Worm (Caenorhabditis elegans): ENCODE measurements around the gene Y43F8B.15.

- TF ChIP-seq nhr-12 (tag; optimal IDR thresholded peaks at IDR 0.05) (no peak), F16B12.6 (tag; optimal IDR thresholded peaks at IDR 0.05) (no peak), ztf-11 (tag; optimal IDR thresholded peaks at IDR 0.05) (no peak), snpc-4 (tag; optimal IDR thresholded peaks at IDR 0.05) (no peak), nhr-20 (tag; optimal IDR thresholded peaks at IDR 0.05) (no peak), mdl-1 (tag; optimal IDR thresholded peaks at IDR 0.05) (no peak), C16A3.4 (tag; optimal IDR thresholded peaks at IDR 0.05) (no peak), nhr-28 (tag; optimal IDR thresholded peaks at IDR 0.05) (no peak), ces-1 (GFP tag; optimal IDR thresholded peaks at IDR 0.05) (no peak), sox-4 (tag; optimal IDR thresholded peaks at IDR 0.05) (no peak), skn-1 (tag; optimal IDR thresholded peaks at IDR 0.05) (no peak), hlh-17 (GFP tag; optimal IDR thresholded peaks at IDR 0.05; ENCODE audit: borderline replicate concordance) (no peak), nhr-11 (tag; optimal IDR thresholded peaks at IDR 0.05) (no peak), elt-3 (tag; optimal IDR thresholded peaks at IDR 0.05) (no peak)
Observed at ce11 chrV:19410663-19411062, 51.3 kb downstream of the Y43F8B.15 start, which contains the start of gene C25F9.5.

Measured in whole organism, L1 larva.